Fruit fly (Drosophila melanogaster): ENCODE results near the gene CG6013.
A peak's percentile ranks its signal among the peaks of the same experiment; 100 is the strongest.

CG6013 gene

dm6 chr3R:19074207-19074606 lies 42.9 kb downstream of the CG6013 start (continued):
- TF ChIP-seq Sry-δ (GFP tag; optimal IDR thresholded peaks at IDR 0.05) (no peak), gce (GFP tag; IDR thresholded peaks at IDR 0.05) (0 out of 3 replicates have a peak, but pooled peaks have one; percentile 22), pzg (GFP tag; optimal IDR thresholded peaks at IDR 0.05) (no peak), CG43689 (GFP tag; IDR thresholded peaks at IDR 0.05) (no peak), Taf1 (GFP tag; IDR thresholded peaks at IDR 0.05) (no peak), Dad (GFP tag; optimal IDR thresholded peaks at IDR 0.05) (no peak), klu (GFP tag; IDR thresholded peaks at IDR 0.05) (no peak), CG7372 (GFP tag; IDR thresholded peaks at IDR 0.05) (no peak), NC2β (GFP tag; optimal IDR thresholded peaks at IDR 0.05) (no peak), abd-A (tag; optimal IDR thresholded peaks at IDR 0.05) (no peak), prd (optimal IDR thresholded peaks at IDR 0.05) (no peak), prd (GFP tag; IDR thresholded peaks at IDR 0.05) (peak; percentile 49; the same call in 1 of the 3 replicates), danr (GFP tag; IDR thresholded peaks at IDR 0.05) (no peak), CG6854 (GFP tag; optimal IDR thresholded peaks at IDR 0.05) (no peak), Optix (GFP tag; IDR thresholded peaks at IDR 0.05) (peak; percentile 45; the same call in 1 of the 3 replicates), wdn (GFP tag; IDR thresholded peaks at IDR 0.05) (no peak), Deaf1 (tag; optimal IDR thresholded peaks at IDR 0.05) (no peak), Bgb (GFP tag; IDR thresholded peaks at IDR 0.05; ENCODE audit: partially characterized antibody) (no peak), sens (GFP tag) (peak; percentile 78), Myb (GFP tag; optimal IDR thresholded peaks at IDR 0.05) (no peak), Awh (GFP tag; IDR thresholded peaks at IDR 0.05) (peak; percentile 38; the same call in 1 of the 2 replicates), sisA (GFP tag; IDR thresholded peaks at IDR 0.05) (peak; percentile 56), zfh1 (GFP tag; IDR thresholded peaks at IDR 0.05) (0 out of 3 replicates have a peak, but pooled peaks have one; percentile 33), seq (GFP tag; IDR thresholded peaks at IDR 0.05) (0 out of 2 replicates have a peak, but pooled peaks have one; percentile 20), CG4424 (GFP tag; optimal IDR thresholded peaks at IDR 0.05) (peak; percentile 45), CG14710 (tag; optimal IDR thresholded peaks at IDR 0.05) (peak; percentile 10), CG14441 (GFP tag; IDR thresholded peaks at IDR 0.05) (0 out of 2 replicates have a peak, but pooled peaks have one; percentile 25), inv (GFP tag; IDR thresholded peaks at IDR 0.05; ENCODE audit: partially characterized antibody) (no peak), tin (GFP tag; optimal IDR thresholded peaks at IDR 0.05) (peak; percentile 17), CG15269 (tag; optimal IDR thresholded peaks at IDR 0.05) (no peak), CG10654 (GFP tag; optimal IDR thresholded peaks at IDR 0.05) (no peak), al (GFP tag; IDR thresholded peaks at IDR 0.05) (no peak), Xrp1 (GFP tag; IDR thresholded peaks at IDR 0.05) (peak; percentile 70), NfI (GFP tag; optimal IDR thresholded peaks at IDR 0.05) (no peak), Asciz (GFP tag; optimal IDR thresholded peaks at IDR 0.05) (no peak), chm (GFP tag; IDR thresholded peaks at IDR 0.05) (no peak)

DNA sequence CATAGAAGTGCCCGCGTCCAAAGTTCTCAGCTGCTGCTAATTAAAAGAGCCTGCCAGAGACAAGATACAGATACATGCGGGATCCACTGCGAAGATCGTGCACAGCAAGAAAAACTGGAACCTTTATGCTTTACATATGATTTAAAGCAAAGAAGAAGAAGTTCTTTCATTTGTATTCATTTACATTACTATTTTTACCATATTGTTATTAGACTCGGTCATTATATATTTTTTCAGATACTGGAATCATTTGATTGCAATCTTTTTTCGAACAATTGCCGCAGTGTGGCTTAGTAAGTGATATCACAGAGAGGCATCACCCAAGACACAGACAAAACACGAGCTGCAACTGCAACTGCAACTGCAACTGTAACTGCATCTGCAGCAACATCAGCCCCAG lies 43.8 kb downstream of the CG6013 start:
- TF ChIP-seq fd102C (GFP tag; optimal IDR thresholded peaks at IDR 0.05), result no peak
- peak; percentile 39 for TF ChIP-seq Med (GFP tag)
- no peak for TF ChIP-seq CG12659 (GFP tag; optimal IDR thresholded peaks at IDR 0.05)
- TF ChIP-seq Ets65A (GFP tag), result peak; percentile 80
- TF ChIP-seq gcm (GFP tag; optimal IDR thresholded peaks at IDR 0.05), result peak; percentile 30
- TF ChIP-seq bsh (GFP tag; optimal IDR thresholded peaks at IDR 0.05), result peak in 1 of 2 experiments; percentile 22
- peak; percentile 2 for TF ChIP-seq gem (tag; optimal IDR thresholded peaks at IDR 0.05)
- peak; percentile 74 for TF ChIP-seq sens (GFP tag)
- no peak for TF ChIP-seq eve (GFP tag; optimal IDR thresholded peaks at IDR 0.05)
- TF ChIP-seq CG10979 (tag; optimal IDR thresholded peaks at IDR 0.05), result peak; percentile 8
- TF ChIP-seq CG18262 (tag; optimal IDR thresholded peaks at IDR 0.05), result peak; percentile 14
- TF ChIP-seq Drgx (GFP tag; IDR thresholded peaks at IDR 0.05), result peak; percentile 67
- no peak for TF ChIP-seq mam (GFP tag; optimal IDR thresholded peaks at IDR 0.05)
- peak; percentile 9 for TF ChIP-seq phol (tag; optimal IDR thresholded peaks at IDR 0.05)
- no peak for TF ChIP-seq CG4328 (GFP tag; optimal IDR thresholded peaks at IDR 0.05)
- no peak for TF ChIP-seq bcd (GFP tag; optimal IDR thresholded peaks at IDR 0.05)
- TF ChIP-seq dmrt11E (tag; optimal IDR thresholded peaks at IDR 0.05), result peak; percentile 25
- TF ChIP-seq bbx (GFP tag; IDR thresholded peaks at IDR 0.05; ENCODE audit: partially characterized antibody), result no peak
- peak; percentile 3 for TF ChIP-seq nmo (GFP tag; optimal IDR thresholded peaks at IDR 0.05)

All from whole organism, embryonic.